Worm (Caenorhabditis elegans) whole organism, late embryonic: Measurements from ENCODE around the gene T02B11.6.

Experiments
- C38D4.7 ChIP-seq: fragments of 200-800 bp; sonication (Bioruptor generic); optimal IDR thresholded peaks from 2 replicates; lab custom pipeline; 2018; ENCODE audit warnings: mild to moderate bottlenecking, missing genetic modification characterization, moderate library complexity, missing compliant biosample characterization
- elt-4 ChIP-seq: sonication (generic microtip); optimal IDR thresholded peaks from 2 replicates; lab custom pipeline; 2016; ENCODE audit warnings: missing genetic modification characterization, missing compliant biosample characterization
- hlh-6 ChIP-seq: sonication (generic microtip); optimal IDR thresholded peaks from 2 replicates; lab custom pipeline; 2016; ENCODE audit warnings: missing genotype, missing genetic modification characterization, missing compliant biosample characterization
- nfya-1 ChIP-seq: sonication (generic microtip); optimal IDR thresholded peaks from 2 replicates; lab custom pipeline; 2017; ENCODE audit warnings: missing genetic modification characterization, mild to moderate bottlenecking, missing compliant biosample characterization, antibody characterized with exemption, moderate library complexity
- nhr-232 ChIP-seq: sonication (generic microtip); optimal IDR thresholded peaks from 2 replicates; lab custom pipeline; 2016; ENCODE audit warnings: missing genetic modification characterization, missing compliant biosample characterization
- pha-4 ChIP-seq: fragments of 150-350 bp; optimal IDR thresholded peaks from 2 replicates; lab custom pipeline; 2018; ENCODE audit warnings: missing biosample characterization, missing genetic modification reagents, missing genetic modification characterization
- tbx-2 ChIP-seq: sonication (generic microtip); optimal IDR thresholded peaks from 2 replicates; lab custom pipeline; 2016; ENCODE audit warnings: missing genetic modification characterization, missing compliant biosample characterization
- unc-86 ChIP-seq: sonication (generic microtip); optimal IDR thresholded peaks from 2 replicates; lab custom pipeline; 2016; ENCODE audit warnings: missing genetic modification characterization, missing compliant biosample characterization
- zip-5 ChIP-seq: sonication (generic microtip); optimal IDR thresholded peaks from 2 replicates; lab custom pipeline; 2016; ENCODE audit warnings: missing genetic modification characterization, missing compliant biosample characterization

ce11 chrV:893437-894018, 4.4 kb upstream of the T02B11.6 start, which contains the start of the genes srlf-23 and srlf-20:
- no peak for TF ChIP-seq nhr-232 (tag; lab: Kevin White, UChicago)
- no peak for TF ChIP-seq nfya-1 (tag; lab: Kevin White, UChicago)
- no peak for TF ChIP-seq C38D4.7
- TF ChIP-seq tbx-2 (tag; lab: Kevin White, UChicago), result no peak
- TF ChIP-seq zip-5 (tag; lab: Kevin White, UChicago), result no peak
- no peak for TF ChIP-seq pha-4 (tag; lab: Kevin White, UChicago)
- TF ChIP-seq unc-86 (tag; lab: Kevin White, UChicago), result no peak
- TF ChIP-seq elt-4 (tag; lab: Kevin White, UChicago), result no peak
- TF ChIP-seq hlh-6 (tag; lab: Kevin White, UChicago), result no peak
